Fruit fly (Drosophila melanogaster) S2 (cell line): Measurements from ENCODE around the gene CG7990.

Source experiments
- CG8478 ChIP-seq: fragments of >200 bp; optimal IDR thresholded peaks from 2 replicates; lab custom pipeline; 2018
- CTCF ChIP-seq, 2 experiments: fragments of >200 bp; optimal IDR thresholded peaks; 2 replicates each; lab custom pipeline; 2018

dm6 chrX:19157471-19157870 lies 44.3 kb downstream of the CG7990 start:
- TF ChIP-seq CG8478 (lab: Kevin White, UChicago) (no peak), CTCF (optimal IDR thresholded peaks at IDR 0.05; lab: Kevin White, UChicago) (no peak)
